Worm (Caenorhabditis elegans) whole organism, young adult: ENCODE measurements around the gene aaim-1.

Experiments
- B0035.1 ChIP-seq: sonication (generic microtip); optimal IDR thresholded peaks from 2 replicates; lab custom pipeline; 2016; ENCODE audit warnings: missing genetic modification characterization, mild to moderate bottlenecking, missing compliant biosample characterization, missing genotype, missing genetic modification reagents
- B0261.1 ChIP-seq: sonication (generic microtip); optimal IDR thresholded peaks from 2 replicates; lab custom pipeline; 2016; ENCODE audit warnings: mild to moderate bottlenecking, missing genetic modification characterization, moderate library complexity, missing compliant biosample characterization
- B0336.3 ChIP-seq: fragments of 200-800 bp; sonication (Bioruptor generic); IDR thresholded peaks from 2 replicates; pipeline ENCODE4 v1.3.6; 2022; ENCODE audit warnings: missing genetic modification characterization, missing compliant biosample characterization
- C17E4.6 ChIP-seq: fragments of 200-800 bp; sonication (Bioruptor generic); IDR thresholded peaks from 2 replicates; pipeline ENCODE4 v1.3.6; 2022; ENCODE audit warnings: missing genetic modification reagents, missing genetic modification characterization, missing compliant biosample characterization
- D2030.7 ChIP-seq: fragments of 200-800 bp; sonication (Bioruptor generic); IDR thresholded peaks from 2 replicates; pipeline ENCODE4 v1.3.6; 2022; ENCODE audit warnings: missing genetic modification reagents, missing genetic modification characterization, missing compliant biosample characterization
- F10E7.11 ChIP-seq: sonication (generic microtip); optimal IDR thresholded peaks from 2 replicates; lab custom pipeline; 2017; ENCODE audit warnings: mild to moderate bottlenecking, missing genetic modification characterization, moderate library complexity, missing compliant biosample characterization
- F22D6.2 ChIP-seq: sonication (generic microtip); optimal IDR thresholded peaks from 2 replicates; lab custom pipeline; 2016; ENCODE audit warnings: mild to moderate bottlenecking, missing genetic modification characterization, missing compliant biosample characterization
- F33H1.4 ChIP-seq: fragments of 200-800 bp; sonication (Bioruptor generic); IDR thresholded peaks from 2 replicates; pipeline ENCODE4 v1.3.6; 2022; ENCODE audit warnings: missing genetic modification reagents, missing genetic modification characterization, missing compliant biosample characterization
- F37B4.10 ChIP-seq: fragments of 200-800 bp; sonication (Bioruptor generic); IDR thresholded peaks from 2 replicates; pipeline ENCODE4 v1.3.6; 2022; ENCODE audit warnings: missing genetic modification characterization, missing compliant biosample characterization
- F52B5.7 ChIP-seq: sonication (generic microtip); optimal IDR thresholded peaks from 2 replicates; lab custom pipeline; 2016; ENCODE audit warnings: mild to moderate bottlenecking, missing genetic modification characterization, missing compliant biosample characterization
- F57C9.4 ChIP-seq: sonication (generic microtip); optimal IDR thresholded peaks from 2 replicates; lab custom pipeline; 2017; ENCODE audit warnings: mild to moderate bottlenecking, missing genetic modification characterization, missing compliant biosample characterization
- K12H6.12 ChIP-seq: fragments of 200-800 bp; sonication (Bioruptor generic); optimal IDR thresholded peaks from 2 replicates; lab custom pipeline; 2018; ENCODE audit warnings: mild to moderate bottlenecking, missing genetic modification characterization, missing compliant biosample characterization
- T26A5.8 ChIP-seq: sonication (generic microtip); optimal IDR thresholded peaks from 2 replicates; lab custom pipeline; 2016; ENCODE audit warnings: missing genetic modification characterization, missing compliant biosample characterization
- Y53F4B.3 ChIP-seq: fragments of 200-800 bp; sonication (Bioruptor generic); IDR thresholded peaks from 2 replicates; pipeline ENCODE4 v1.3.6; 2022; ENCODE audit warnings: missing genetic modification reagents, missing genetic modification characterization, missing compliant biosample characterization
- ZK185.1 ChIP-seq: sonication (generic microtip); optimal IDR thresholded peaks from 2 replicates; lab custom pipeline; 2016; ENCODE audit warnings: mild to moderate bottlenecking, missing genetic modification characterization, missing compliant biosample characterization; ENCODE audit not compliant: poor library complexity, severe bottlenecking
- akir-1 ChIP-seq: fragments of 200-800 bp; sonication (Bioruptor generic); optimal IDR thresholded peaks from 2 replicates; lab custom pipeline; 2018; ENCODE audit warnings: mild to moderate bottlenecking, missing genetic modification characterization, moderate library complexity, missing compliant biosample characterization
- aptf-2 ChIP-seq: fragments of 200-800 bp; sonication (Bioruptor generic); conservative IDR thresholded peaks from 2 replicates; pipeline ENCODE4 v1.3.6; 2022; ENCODE audit warnings: missing genetic modification reagents, missing genetic modification characterization, missing compliant biosample characterization
- aptf-3 ChIP-seq: fragments of 200-800 bp; sonication (Bioruptor generic); IDR thresholded peaks from 2 replicates; pipeline ENCODE4 v1.3.6; 2022; ENCODE audit warnings: missing genetic modification characterization, missing compliant biosample characterization
- attf-6 ChIP-seq: fragments of 200-800 bp; sonication (Bioruptor generic); IDR thresholded peaks from 2 replicates; pipeline ENCODE4 v1.3.6; 2022; ENCODE audit warnings: missing genetic modification reagents, missing genetic modification characterization, missing compliant biosample characterization
- bed-2 ChIP-seq: fragments of 200-800 bp; sonication (Bioruptor generic); IDR thresholded peaks from 2 replicates; pipeline ENCODE4 v1.3.6; 2022; ENCODE audit warnings: missing genetic modification reagents, missing genetic modification characterization, missing compliant biosample characterization
- cebp-2 ChIP-seq: fragments of 200-800 bp; sonication (Bioruptor generic); IDR thresholded peaks from 2 replicates; pipeline ENCODE4 v1.3.6; 2022; ENCODE audit warnings: missing genetic modification characterization, missing compliant biosample characterization
- ceh-100 ChIP-seq: fragments of 200-800 bp; sonication (Bioruptor generic); IDR thresholded peaks from 2 replicates; pipeline ENCODE4 v1.3.6; 2022; ENCODE audit warnings: missing genetic modification reagents, missing genetic modification characterization, missing compliant biosample characterization
- ceh-27 ChIP-seq: fragments of 200-800 bp; sonication (Bioruptor generic); optimal IDR thresholded peaks from 2 replicates; lab custom pipeline; 2018; ENCODE audit warnings: mild to moderate bottlenecking, missing genetic modification characterization, moderate library complexity, missing compliant biosample characterization
- ceh-58 ChIP-seq: fragments of 200-800 bp; sonication (Bioruptor generic); IDR thresholded peaks from 2 replicates; pipeline ENCODE4 v1.3.6; 2022; ENCODE audit warnings: missing genetic modification characterization, missing compliant biosample characterization
- dpff-1 ChIP-seq: sonication (generic microtip); optimal IDR thresholded peaks from 2 replicates; lab custom pipeline; 2017; ENCODE audit warnings: mild to moderate bottlenecking, missing genetic modification characterization, missing compliant biosample characterization
- fkh-3 ChIP-seq: sonication (generic microtip); optimal IDR thresholded peaks from 2 replicates; lab custom pipeline; 2016; ENCODE audit warnings: mild to moderate bottlenecking, missing genetic modification characterization, missing compliant biosample characterization
- hlh-26 ChIP-seq: fragments of 200-800 bp; sonication (Bioruptor generic); conservative IDR thresholded peaks from 2 replicates; pipeline ENCODE4 v1.3.6; 2022; ENCODE audit warnings: missing genetic modification reagents, missing genetic modification characterization, missing compliant biosample characterization
- hmg-1.2 ChIP-seq: fragments of 200-800 bp; sonication (Bioruptor generic); IDR thresholded peaks from 2 replicates; pipeline ENCODE4 v1.3.6; 2022; ENCODE audit warnings: missing genetic modification reagents, missing genetic modification characterization, missing compliant biosample characterization
- lag-1 ChIP-seq: fragments of 200-800 bp; sonication (Bioruptor generic); IDR thresholded peaks from 2 replicates; pipeline ENCODE4 v1.3.6; 2022; ENCODE audit warnings: missing genetic modification reagents, missing genetic modification characterization, missing compliant biosample characterization
- lin-26 ChIP-seq: fragments of 200-800 bp; sonication (Bioruptor generic); IDR thresholded peaks from 2 replicates; pipeline ENCODE4 v1.3.6; 2022; ENCODE audit warnings: missing genetic modification reagents, missing genetic modification characterization, missing compliant biosample characterization
- lin-40 ChIP-seq: sonication (generic microtip); optimal IDR thresholded peaks from 2 replicates; lab custom pipeline; 2016; ENCODE audit warnings: missing genetic modification characterization, mild to moderate bottlenecking, missing compliant biosample characterization, missing genotype, missing genetic modification reagents
- lin-54 ChIP-seq: fragments of 200-800 bp; sonication (Bioruptor generic); optimal IDR thresholded peaks from 2 replicates; lab custom pipeline; 2018; ENCODE audit warnings: mild to moderate bottlenecking, missing genetic modification characterization, missing compliant biosample characterization
- lsl-1 ChIP-seq: fragments of 200-800 bp; sonication (Bioruptor generic); optimal IDR thresholded peaks from 2 replicates; lab custom pipeline; 2018; ENCODE audit warnings: mild to moderate bottlenecking, missing genetic modification characterization, moderate library complexity, missing compliant biosample characterization
- nhr-120 ChIP-seq: fragments of 200-800 bp; sonication (Bioruptor generic); IDR thresholded peaks from 2 replicates; pipeline ENCODE4 v1.3.6; 2022; ENCODE audit warnings: missing genetic modification characterization, missing compliant biosample characterization
- nhr-179 ChIP-seq: sonication (generic microtip); optimal IDR thresholded peaks from 2 replicates; lab custom pipeline; 2016; ENCODE audit warnings: mild to moderate bottlenecking, missing genetic modification characterization, missing compliant biosample characterization
- pbrm-1 ChIP-seq: fragments of 200-800 bp; sonication (Bioruptor generic); IDR thresholded peaks from 2 replicates; pipeline ENCODE4 v1.3.6; 2022; ENCODE audit warnings: missing genetic modification reagents, missing genetic modification characterization, missing compliant biosample characterization
- rcor-1 ChIP-seq: fragments of 200-800 bp; sonication (Bioruptor generic); IDR thresholded peaks from 2 replicates; pipeline ENCODE4 v1.3.6; 2022; ENCODE audit warnings: missing genetic modification reagents, missing genetic modification characterization, missing compliant biosample characterization
- sdz-38 ChIP-seq: sonication (generic microtip); optimal IDR thresholded peaks from 2 replicates; lab custom pipeline; 2016; ENCODE audit warnings: missing genotype, missing genetic modification characterization, missing compliant biosample characterization
- snpc-1.1 ChIP-seq: sonication (generic microtip); optimal IDR thresholded peaks from 2 replicates; lab custom pipeline; 2017; ENCODE audit warnings: missing genetic modification characterization, mild to moderate bottlenecking, missing compliant biosample characterization, antibody characterized with exemption, moderate library complexity, missing genotype, missing genetic modification reagents; ENCODE audit not compliant: insufficient read depth
- somi-1 ChIP-seq: fragments of 200-800 bp; sonication (Bioruptor generic); optimal IDR thresholded peaks from 2 replicates; lab custom pipeline; 2018; ENCODE audit warnings: mild to moderate bottlenecking, missing genetic modification characterization, missing compliant biosample characterization
- tbp1 ChIP-seq: fragments of 200-800 bp; sonication (Bioruptor generic); optimal IDR thresholded peaks from 2 replicates; lab custom pipeline; 2018; ENCODE audit warnings: mild to moderate bottlenecking, missing genetic modification characterization, missing compliant biosample characterization
- unc-62 ChIP-seq: fragments of 150-350 bp; optimal IDR thresholded peaks from 2 replicates; lab custom pipeline; 2014; ENCODE audit warnings: missing biosample characterization, missing genetic modification reagents, missing genetic modification characterization
- ztf-25 ChIP-seq: fragments of 200-800 bp; sonication (Bioruptor generic); IDR thresholded peaks from 2 replicates; pipeline ENCODE4 v1.3.6; 2022; ENCODE audit warnings: missing genetic modification reagents, missing genetic modification characterization, missing compliant biosample characterization
- ztf-26 ChIP-seq: sonication (generic microtip); optimal IDR thresholded peaks from 2 replicates; lab custom pipeline; 2017; ENCODE audit warnings: missing genetic modification characterization, missing compliant biosample characterization
- ztf-28 ChIP-seq: fragments of 200-800 bp; sonication (Bioruptor generic); IDR thresholded peaks from 2 replicates; pipeline ENCODE4 v1.3.6; 2022; ENCODE audit warnings: missing genetic modification reagents, missing genetic modification characterization, missing compliant biosample characterization

Gene aaim-1

ce11 chrX:6601967-6602366 is 39.7 kb upstream of the aaim-1 start:
- TF ChIP-seq F22D6.2 = no peak
- no peak for TF ChIP-seq ceh-100
- no peak for TF ChIP-seq ztf-26 (tag; lab: Kevin White, UChicago)
- no peak for TF ChIP-seq ztf-28 (GFP tag; lab: Robert Waterston, UW)
- TF ChIP-seq ceh-58 (GFP tag; lab: Robert Waterston, UW) = no peak
- no peak for TF ChIP-seq nhr-179
- no peak for TF ChIP-seq pbrm-1 (GFP tag; lab: Robert Waterston, UW)
- TF ChIP-seq B0336.3 = no peak
- TF ChIP-seq T26A5.8 (tag; lab: Kevin White, UChicago) = no peak
- no peak for TF ChIP-seq bed-2 (GFP tag; lab: Robert Waterston, UW)

ce11 chrX:6601155-6601554 is 38.9 kb upstream of the aaim-1 start:
- peak; percentile 29 for TF ChIP-seq tbp1
- 0 out of 2 replicates have a peak, but pooled peaks have one; percentile 35 for TF ChIP-seq pbrm-1 (GFP tag; lab: Robert Waterston, UW)
- TF ChIP-seq lin-26 (GFP tag; lab: Robert Waterston, UW) = peak; percentile 73
- peak; percentile 55; the same call in 1 of the 2 replicates for TF ChIP-seq D2030.7 (GFP tag; lab: Robert Waterston, UW)
- peak; percentile 34 for TF ChIP-seq B0261.1 (tag; lab: Kevin White, UChicago)
- 0 out of 2 replicates have a peak, but pooled peaks have one; percentile 42 for TF ChIP-seq ztf-25 (GFP tag; lab: Robert Waterston, UW)
- TF ChIP-seq hmg-1.2 (GFP tag; lab: Robert Waterston, UW) = peak; percentile 35; the same call in 1 of the 2 replicates

- TF ChIP-seq ztf-25 (GFP tag; lab: Robert Waterston, UW) (no peak), F33H1.4 (GFP tag; lab: Robert Waterston, UW) (no peak), attf-6 (GFP tag; lab: Robert Waterston, UW) (no peak), B0035.1 (tag; lab: Kevin White, UChicago) (no peak), lin-54 (GFP tag; lab: Kevin White, UChicago) (no peak), unc-62 (no peak), somi-1 (GFP tag; lab: Kevin White, UChicago) (no peak), ZK185.1 (tag; lab: Kevin White, UChicago) (no peak), F10E7.11 (no peak), lin-40 (tag; lab: Kevin White, UChicago) (no peak), dpff-1 (no peak), D2030.7 (GFP tag; lab: Robert Waterston, UW) (no peak), nhr-120 (GFP tag; lab: Robert Waterston, UW) (no peak), lag-1 (GFP tag; lab: Robert Waterston, UW) (no peak), ceh-58 (GFP tag; lab: Robert Waterston, UW) (no peak), F37B4.10 (GFP tag; lab: Robert Waterston, UW) (no peak), ztf-28 (GFP tag; lab: Robert Waterston, UW) (no peak), aptf-3 (GFP tag; lab: Robert Waterston, UW) (no peak), sdz-38 (tag; lab: Kevin White, UChicago) (no peak), F57C9.4 (no peak)
- TF ChIP-seq, all 124 proteins: peak for 0
Observed at ce11 chrX:6598732-6599131, 36.5 kb upstream of the aaim-1 start, which contains the start of gene hic-1. TSS of gene hic-1 (minus strand) at chrX:6598832.

- TF ChIP-seq cebp-2 (GFP tag; lab: Robert Waterston, UW) (no peak), F52B5.7 (tag; lab: Kevin White, UChicago) (no peak), Y53F4B.3 (no peak), fkh-3 (tag; lab: Kevin White, UChicago) (no peak), akir-1 (GFP tag; lab: Kevin White, UChicago) (no peak), lsl-1 (GFP tag; lab: Kevin White, UChicago) (no peak), aptf-2 (no peak), D2030.7 (GFP tag; lab: Robert Waterston, UW) (no peak), lin-54 (GFP tag; lab: Kevin White, UChicago) (no peak), K12H6.12 (no peak), ceh-27 (no peak), snpc-1.1 (tag; lab: Kevin White, UChicago) (no peak), hlh-26 (GFP tag; lab: Robert Waterston, UW) (no peak), C17E4.6 (GFP tag; lab: Robert Waterston, UW) (no peak), rcor-1 (no peak)
Observed at ce11 chrX:6597089-6597488, 34.9 kb upstream of the aaim-1 start, which contains the start of gene ttr-6. TSS of gene ttr-6 (minus strand) at chrX:6597121.
